Worm (Caenorhabditis elegans) whole organism, L3 larva: ENCODE results near the gene Y37H2A.11.

Experiments
- R02D3.7 ChIP-seq: fragments of 150-350 bp; optimal IDR thresholded peaks from 2 replicates; lab custom pipeline; 2014; ENCODE audit warnings: missing biosample characterization, missing genetic modification characterization
- ZK546.5 ChIP-seq: sonication (generic microtip); optimal IDR thresholded peaks from 2 replicates; lab custom pipeline; 2017; ENCODE audit warnings: missing biosample characterization, missing genetic modification characterization
- aly-2 ChIP-seq: fragments of 150-350 bp; optimal IDR thresholded peaks from 2 replicates; lab custom pipeline; 2014; ENCODE audit warnings: missing biosample characterization, missing genetic modification characterization
- ama-1 ChIP-seq: fragments of 150-350 bp; optimal IDR thresholded peaks from 2 replicates; lab custom pipeline; 2018
- ceh-16 ChIP-seq: sonication (generic microtip); optimal IDR thresholded peaks from 2 replicates; lab custom pipeline; 2017; ENCODE audit warnings: missing biosample characterization, missing genetic modification characterization
- ceh-28 ChIP-seq: fragments of 150-350 bp; optimal IDR thresholded peaks from 2 replicates; lab custom pipeline; 2014; ENCODE audit warnings: missing biosample characterization, missing genetic modification reagents, missing genetic modification characterization
- ceh-82 ChIP-seq: fragments of 150-350 bp; optimal IDR thresholded peaks from 2 replicates; lab custom pipeline; 2014; ENCODE audit warnings: missing biosample characterization, missing genetic modification characterization
- ceh-9 ChIP-seq: sonication (generic microtip); optimal IDR thresholded peaks from 2 replicates; lab custom pipeline; 2018; ENCODE audit warnings: missing biosample characterization, missing genetic modification characterization
- egl-5 ChIP-seq: fragments of 150-350 bp; optimal IDR thresholded peaks from 2 replicates; lab custom pipeline; 2017; ENCODE audit warnings: missing biosample characterization, missing genetic modification reagents, missing genetic modification characterization, inconsistent platforms
- elt-1 ChIP-seq: fragments of 150-350 bp; optimal IDR thresholded peaks from 2 replicates; lab custom pipeline; 2014; ENCODE audit warnings: missing biosample characterization, missing genetic modification characterization
- eor-1 ChIP-seq, 2 experiments: fragments of 150-350 bp; optimal IDR thresholded peaks; 2 replicates each; lab custom pipeline; 2014 to 2018; ENCODE audit warnings: missing biosample characterization in 2 of 2, missing genetic modification characterization in 2 of 2
- fkh-10 ChIP-seq: sonication (generic microtip); optimal IDR thresholded peaks from 2 replicates; lab custom pipeline; 2017; ENCODE audit warnings: missing biosample characterization, missing genetic modification reagents, missing genetic modification characterization
- fkh-2 ChIP-seq: fragments of 150-350 bp; optimal IDR thresholded peaks from 2 replicates; lab custom pipeline; 2014; ENCODE audit warnings: missing biosample characterization, missing genetic modification reagents, missing genetic modification characterization
- fos-1 ChIP-seq: fragments of 150-350 bp; optimal IDR thresholded peaks from 2 replicates; lab custom pipeline; 2014; ENCODE audit warnings: missing biosample characterization, missing genetic modification characterization
- hmg-11 ChIP-seq: sonication (generic microtip); optimal IDR thresholded peaks from 2 replicates; lab custom pipeline; 2016; ENCODE audit warnings: missing genetic modification characterization, missing compliant biosample characterization
- jun-1 ChIP-seq: fragments of 150-350 bp; optimal IDR thresholded peaks from 2 replicates; lab custom pipeline; 2014; ENCODE audit warnings: missing biosample characterization, missing genetic modification reagents, missing genetic modification characterization
- lin-15B ChIP-seq: fragments of 150-350 bp; optimal IDR thresholded peaks from 2 replicates; lab custom pipeline; 2014; ENCODE audit warnings: missing biosample characterization, missing genetic modification characterization
- lin-39 ChIP-seq: fragments of 150-350 bp; optimal IDR thresholded peaks from 2 replicates; lab custom pipeline; 2018; ENCODE audit warnings: missing biosample characterization, missing genetic modification reagents, missing genetic modification characterization
- lsy-12 ChIP-seq: sonication (generic microtip); optimal IDR thresholded peaks from 2 replicates; lab custom pipeline; 2016; ENCODE audit warnings: mild to moderate bottlenecking, missing genetic modification characterization, missing compliant biosample characterization
- mdl-1 ChIP-seq: fragments of 150-350 bp; optimal IDR thresholded peaks from 2 replicates; lab custom pipeline; 2014; ENCODE audit warnings: missing biosample characterization, missing genetic modification characterization
- mml-1 ChIP-seq: fragments of 150-350 bp; sonication (generic microtip); optimal IDR thresholded peaks from 3 replicates; lab custom pipeline; 2014; ENCODE audit warnings: missing biosample characterization, missing genetic modification characterization
- nhr-23 ChIP-seq: fragments of 150-350 bp; optimal IDR thresholded peaks from 2 replicates; lab custom pipeline; 2014; ENCODE audit warnings: missing biosample characterization, missing genetic modification reagents, missing genetic modification characterization
- nhr-237 ChIP-seq: fragments of 150-350 bp; optimal IDR thresholded peaks from 2 replicates; lab custom pipeline; 2014; ENCODE audit warnings: missing biosample characterization, missing genetic modification characterization
- nhr-25 ChIP-seq: sonication (generic microtip); optimal IDR thresholded peaks from 2 replicates; lab custom pipeline; 2017; ENCODE audit warnings: missing biosample characterization, missing genetic modification characterization
- nhr-28 ChIP-seq: fragments of 150-350 bp; optimal IDR thresholded peaks from 2 replicates; lab custom pipeline; 2014; ENCODE audit warnings: missing biosample characterization, missing genetic modification characterization
- nhr-43 ChIP-seq: sonication (generic microtip); optimal IDR thresholded peaks from 2 replicates; lab custom pipeline; 2016; ENCODE audit warnings: mild to moderate bottlenecking, missing genetic modification characterization, missing compliant biosample characterization; ENCODE audit not compliant: poor library complexity, severe bottlenecking
- nhr-67 ChIP-seq: fragments of 150-350 bp; optimal IDR thresholded peaks from 2 replicates; lab custom pipeline; 2014; ENCODE audit warnings: missing biosample characterization, missing genetic modification characterization
- nhr-76 ChIP-seq: fragments of 150-350 bp; sonication (generic microtip); optimal IDR thresholded peaks from 5 replicates; lab custom pipeline; 2014; ENCODE audit warnings: missing biosample characterization, missing genetic modification characterization
- pha-4 ChIP-seq: fragments of 150-350 bp; optimal IDR thresholded peaks from 2 replicates; lab custom pipeline; 2014; ENCODE audit warnings: missing biosample characterization, missing genetic modification reagents, missing genetic modification characterization
- pqm-1 ChIP-seq: fragments of 150-350 bp; optimal IDR thresholded peaks from 2 replicates; lab custom pipeline; 2017; ENCODE audit warnings: missing biosample characterization, missing genetic modification characterization, inconsistent platforms
- sea-2 ChIP-seq: fragments of 150-350 bp; sonication (generic microtip); optimal IDR thresholded peaks from 4 replicates; lab custom pipeline; 2014; ENCODE audit warnings: missing biosample characterization, missing genetic modification reagents, missing genetic modification characterization
- skn-1 ChIP-seq: fragments of 150-350 bp; optimal IDR thresholded peaks from 2 replicates; lab custom pipeline; 2014; ENCODE audit warnings: missing biosample characterization, missing genetic modification characterization
- tbx-2 ChIP-seq: sonication (generic microtip); optimal IDR thresholded peaks from 2 replicates; lab custom pipeline; 2016; ENCODE audit warnings: mild to moderate bottlenecking, missing genetic modification characterization, missing compliant biosample characterization
- unc-39 ChIP-seq: sonication (generic microtip); optimal IDR thresholded peaks from 4 replicates; lab custom pipeline; 2017; ENCODE audit warnings: missing biosample characterization, missing genetic modification characterization
- unc-62 ChIP-seq: fragments of 150-350 bp; sonication (generic microtip); optimal IDR thresholded peaks from 4 replicates; lab custom pipeline; 2014; ENCODE audit warnings: missing biosample characterization, missing genetic modification reagents, missing genetic modification characterization
- ztf-11 ChIP-seq: fragments of 150-350 bp; optimal IDR thresholded peaks from 2 replicates; lab custom pipeline; 2014; ENCODE audit warnings: missing biosample characterization, missing genetic modification characterization

The Y37H2A.11 gene

DNA sequence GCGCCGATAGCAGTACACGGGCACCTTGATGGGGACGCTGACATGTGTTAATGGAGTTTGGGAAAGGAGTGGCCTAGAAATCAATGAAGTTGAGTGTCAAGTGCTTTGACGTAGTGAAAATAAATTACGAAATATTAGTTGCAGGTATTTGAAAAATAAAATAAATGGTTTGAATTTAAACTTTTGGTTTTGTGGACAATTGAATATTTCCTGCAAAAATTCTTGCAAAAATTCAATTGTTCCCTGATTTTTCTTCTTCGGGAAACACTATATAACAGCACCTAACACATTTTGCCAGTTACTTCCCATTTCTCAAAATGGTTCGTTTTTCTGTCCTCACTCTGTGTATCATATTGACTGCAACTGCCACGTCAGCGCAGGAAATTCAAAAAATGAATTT lies 1.3 kb downstream of the Y37H2A.11 start, which contains the start of gene Y37H2A.13:
TSS of gene Y37H2A.13 (plus strand) at position 301 of the 400 bp plus-strand sequence.
- TF ChIP-seq nhr-237 (no peak), hmg-11 (tag; lab: Kevin White, UChicago) (no peak), sea-2 (GFP tag; lab: Kevin White, UChicago) (no peak), aly-2 (tag; lab: Kevin White, UChicago) (no peak), pha-4 (tag; lab: Kevin White, UChicago) (no peak), ama-1 (lab: Kevin White, UChicago) (no peak), tbx-2 (tag; lab: Kevin White, UChicago) (no peak), R02D3.7 (no peak), lin-39 (tag; lab: Kevin White, UChicago) (no peak), lsy-12 (no peak)

DNA sequence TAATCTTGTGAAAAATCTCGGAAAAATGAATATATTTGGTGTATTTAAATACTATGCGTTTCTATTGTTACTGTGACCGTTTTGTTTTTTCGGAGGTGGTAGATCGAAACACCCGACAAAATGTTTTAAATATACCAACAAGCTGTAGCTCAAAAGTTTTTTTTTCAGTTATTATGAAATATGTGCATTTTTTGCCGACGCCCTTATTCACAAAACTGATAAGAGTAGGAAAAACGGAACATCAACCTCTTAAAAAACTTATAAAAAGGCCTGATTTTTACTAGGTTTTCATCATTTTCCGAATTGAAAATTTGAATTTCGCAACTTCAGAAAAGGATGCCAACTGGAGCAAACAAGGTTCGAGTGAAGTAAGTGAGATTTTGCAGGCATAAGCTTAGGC lies 2.2 kb downstream of the Y37H2A.11 start, which contains the start of gene Y37H2A.14:
TSS of gene Y37H2A.14 (plus strand) at position 301 of the 400 bp plus-strand sequence.
- TF ChIP-seq nhr-237, result no peak
- TF ChIP-seq ZK546.5 (tag; lab: Kevin White, UChicago), result no peak
- no peak for TF ChIP-seq mml-1
- TF ChIP-seq elt-1 (tag; lab: Kevin White, UChicago), result no peak
- TF ChIP-seq skn-1, result no peak
- no peak for TF ChIP-seq lin-39 (tag; lab: Kevin White, UChicago)
- TF ChIP-seq nhr-43 (tag; lab: Kevin White, UChicago), result no peak
- no peak for TF ChIP-seq ceh-16 (tag; lab: Kevin White, UChicago)
- no peak for TF ChIP-seq ceh-28
- no peak for TF ChIP-seq nhr-28 (tag; lab: Kevin White, UChicago)
- no peak for TF ChIP-seq eor-1 (tag; optimal IDR thresholded peaks at IDR 0.05; lab: Kevin White, UChicago)
- no peak for TF ChIP-seq pqm-1
- no peak for TF ChIP-seq ceh-82 (tag; lab: Kevin White, UChicago)
- TF ChIP-seq aly-2 (tag; lab: Kevin White, UChicago), result no peak
- no peak for TF ChIP-seq R02D3.7
- no peak for TF ChIP-seq ztf-11 (tag; lab: Kevin White, UChicago)
- TF ChIP-seq unc-39 (tag; lab: Kevin White, UChicago), result no peak
- TF ChIP-seq egl-5 (tag; lab: Kevin White, UChicago), result no peak

DNA sequence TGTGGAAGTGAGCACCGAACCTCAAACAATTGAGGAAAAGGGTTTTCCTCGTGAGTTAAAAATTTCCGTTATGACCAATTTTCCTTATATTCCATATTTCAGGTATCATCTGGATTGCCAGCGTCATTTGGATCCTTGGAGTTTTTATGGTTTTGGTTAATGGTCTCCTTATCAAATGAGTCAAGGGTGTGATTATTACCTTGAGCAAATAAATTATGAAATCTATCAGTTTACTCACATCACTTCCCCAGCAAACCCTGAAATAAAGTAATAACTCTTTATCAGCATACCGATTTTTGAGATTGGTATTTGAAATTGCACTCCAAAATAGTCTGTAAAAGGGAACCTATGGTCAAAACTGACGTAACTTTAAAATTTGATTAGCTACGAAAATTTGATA lies 3.2 kb downstream of the Y37H2A.11 start:
- TF ChIP-seq ceh-82 (tag; lab: Kevin White, UChicago) (no peak), hmg-11 (tag; lab: Kevin White, UChicago) (no peak), ceh-9 (tag; lab: Kevin White, UChicago) (no peak), pqm-1 (no peak), nhr-23 (tag; lab: Kevin White, UChicago) (no peak), elt-1 (tag; lab: Kevin White, UChicago) (no peak), lin-39 (tag; lab: Kevin White, UChicago) (no peak), fkh-10 (GFP tag; lab: Kevin White, UChicago) (no peak), nhr-25 (tag; lab: Kevin White, UChicago) (no peak), unc-62 (GFP tag; lab: Kevin White, UChicago) (no peak), ztf-11 (tag; lab: Kevin White, UChicago) (no peak), nhr-67 (tag; lab: Kevin White, UChicago) (no peak), tbx-2 (tag; lab: Kevin White, UChicago) (no peak)

DNA sequence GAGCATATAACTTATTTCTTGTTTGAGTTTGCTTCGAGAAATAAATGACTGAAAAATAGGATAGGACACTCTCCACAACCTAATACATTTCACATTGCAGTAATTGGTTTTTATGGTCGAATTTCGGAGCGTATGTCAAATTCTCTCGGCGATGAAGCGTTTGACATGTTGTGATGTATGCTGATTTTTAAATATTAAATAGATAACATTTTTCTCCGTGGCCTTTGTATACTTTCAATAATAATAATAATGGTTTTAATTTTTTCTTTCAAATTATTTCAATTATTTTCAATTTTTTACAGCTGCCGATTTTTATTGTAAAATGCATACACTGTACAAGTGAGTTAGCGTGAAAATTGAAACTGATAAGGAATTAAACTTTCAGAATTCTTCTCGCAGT lies 4.8 kb downstream of the Y37H2A.11 start, which contains the start of gene C14A6.3:
TSS of gene C14A6.3 (plus strand) at position 301 of the 400 bp plus-strand sequence.
- TF ChIP-seq nhr-76 (tag; lab: Kevin White, UChicago) (no peak), ceh-82 (tag; lab: Kevin White, UChicago) (no peak), nhr-28 (tag; lab: Kevin White, UChicago) (no peak), nhr-23 (tag; lab: Kevin White, UChicago) (no peak), fkh-2 (tag; lab: Kevin White, UChicago) (no peak), unc-62 (GFP tag; lab: Kevin White, UChicago) (no peak), mdl-1 (no peak), fos-1 (no peak), nhr-237 (no peak), lin-39 (tag; lab: Kevin White, UChicago) (no peak), aly-2 (tag; lab: Kevin White, UChicago) (no peak), ZK546.5 (tag; lab: Kevin White, UChicago) (no peak), lin-15B (tag; lab: Kevin White, UChicago) (no peak), jun-1 (tag; lab: Kevin White, UChicago) (no peak), ztf-11 (tag; lab: Kevin White, UChicago) (no peak), mml-1 (no peak)
- TF ChIP-seq, all 47 proteins: peak for 0
